Worm (Caenorhabditis elegans) whole organism, L4 larva: Measurements from ENCODE around the gene F22B3.8.

Source experiments
- fkh-10 ChIP-seq: fragments of 150-350 bp; optimal IDR thresholded peaks from 2 replicates; lab custom pipeline; 2014; ENCODE audit warnings: missing biosample characterization, missing genetic modification reagents, missing genetic modification characterization
- mdl-1 ChIP-seq, 2 experiments: fragments of 150-350 bp in 1 of 2; sonication (generic microtip) in 1 of 2; optimal IDR thresholded peaks; 2 replicates each; lab custom pipeline; 2014 to 2017; ENCODE audit warnings: missing biosample characterization in 2 of 2, missing genetic modification characterization in 2 of 2
- mep-1 ChIP-seq: fragments of 150-350 bp; sonication (generic microtip); optimal IDR thresholded peaks from 3 replicates; lab custom pipeline; 2014; ENCODE audit warnings: missing biosample characterization, missing genetic modification characterization
- spr-3 ChIP-seq: fragments of 200-800 bp; sonication (Bioruptor generic); optimal IDR thresholded peaks from 2 replicates; lab custom pipeline; 2018; ENCODE audit warnings: mild to moderate bottlenecking, missing genetic modification characterization, missing compliant biosample characterization

DNA sequence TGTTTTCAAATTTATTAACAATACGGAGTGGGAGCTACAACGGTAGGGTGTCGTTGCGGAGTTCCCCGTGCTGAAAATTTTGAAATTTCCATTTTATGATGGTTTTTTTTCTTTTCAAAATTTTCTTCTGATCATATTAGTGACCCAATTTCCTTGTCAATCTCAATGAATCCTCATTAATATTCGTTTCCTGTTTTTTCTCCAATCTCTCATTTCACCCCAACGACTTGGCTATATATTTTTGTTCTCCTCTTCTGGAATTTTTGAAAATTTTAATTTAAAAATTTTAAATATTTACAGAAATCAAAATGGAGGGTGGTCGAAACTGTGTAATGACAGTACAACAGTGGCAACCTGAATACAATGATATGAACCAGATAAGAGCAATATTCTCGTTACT is 35.0 kb upstream of the F22B3.8 start, which contains the start of gene npr-3:
- TF ChIP-seq fkh-10 (GFP tag; lab: Kevin White, UChicago) (no peak), spr-3 (GFP tag; lab: Kevin White, UChicago) (no peak), mep-1 (no peak), mdl-1 (tag; optimal IDR thresholded peaks at IDR 0.05; lab: Kevin White, UChicago) (no peak)
